Fruit fly (Drosophila melanogaster) whole organism, embryonic: ENCODE measurements around the gene mio.

ENCODE experiments used
- B-H1 ChIP-seq: fragments of 200-800 bp; sonication (Bioruptor generic); IDR thresholded peaks from 3 replicates; pipeline ENCODE4 v1.3.6; 2022; ENCODE audit warnings: missing biosample characterization, missing genetic modification characterization
- CG10565 ChIP-seq: fragments of 200-800 bp; sonication (Bioruptor generic); optimal IDR thresholded peaks from 3 replicates; lab custom pipeline; 2016; ENCODE audit warnings: missing biosample characterization, mild to moderate bottlenecking, missing genetic modification characterization
- CG13894 ChIP-seq: fragments of 200-800 bp; sonication (Bioruptor generic); optimal IDR thresholded peaks from 3 replicates; lab custom pipeline; 2018; ENCODE audit warnings: missing biosample characterization, mild to moderate bottlenecking, missing genetic modification characterization, moderate library complexity
- CG1647 ChIP-seq: fragments of 200-800 bp; sonication (Bioruptor generic); optimal IDR thresholded peaks from 3 replicates; lab custom pipeline; 2016; ENCODE audit warnings: missing biosample characterization, missing genetic modification characterization
- CG16815 ChIP-seq: fragments of 200-800 bp; sonication (Bioruptor generic); optimal IDR thresholded peaks from 3 replicates; lab custom pipeline; 2017; ENCODE audit warnings: missing biosample characterization, mild to moderate bottlenecking, missing genetic modification characterization
- CG17186 ChIP-seq: fragments of 200-800 bp; sonication (Bioruptor generic); optimal IDR thresholded peaks from 3 replicates; lab custom pipeline; 2017; ENCODE audit warnings: missing biosample characterization, missing genetic modification reagents, missing genetic modification characterization
- CG2199 ChIP-seq: fragments of 200-800 bp; sonication (Bioruptor generic); IDR thresholded peaks from 3 replicates; pipeline ENCODE4 v1.3.6; 2022; ENCODE audit warnings: missing biosample characterization, missing genetic modification characterization
- CG2202 ChIP-seq: fragments of 200-800 bp; sonication (Bioruptor generic); optimal IDR thresholded peaks from 2 replicates; lab custom pipeline; 2018; ENCODE audit warnings: missing biosample characterization, mild to moderate bottlenecking, missing genetic modification characterization
- CG2678 ChIP-seq: fragments of 200-800 bp; sonication (Bioruptor generic); optimal IDR thresholded peaks from 3 replicates; lab custom pipeline; 2019; ENCODE audit warnings: missing biosample characterization, mild to moderate bottlenecking, missing genetic modification characterization, moderate library complexity
- CG6254 ChIP-seq: fragments of 200-800 bp; sonication (Bioruptor generic); optimal IDR thresholded peaks from 3 replicates; lab custom pipeline; 2017; ENCODE audit warnings: mild to moderate bottlenecking, missing biosample characterization, missing genetic modification reagents, missing genetic modification characterization
- CG9932 ChIP-seq: fragments of 200-800 bp; sonication (Bioruptor generic); IDR thresholded peaks from 2 replicates; pipeline ENCODE4 v1.3.6; 2022; ENCODE audit warnings: missing biosample characterization, missing genetic modification characterization
- Chrac-16 ChIP-seq: fragments of 200-800 bp; sonication (Bioruptor generic); optimal IDR thresholded peaks from 3 replicates; lab custom pipeline; 2016; ENCODE audit warnings: missing biosample characterization, missing genetic modification characterization
- CrebB ChIP-seq: fragments of 200-800 bp; sonication (Bioruptor generic); optimal IDR thresholded peaks from 3 replicates; lab custom pipeline; 2018; ENCODE audit warnings: missing biosample characterization, mild to moderate bottlenecking, missing genetic modification characterization
- Lhr ChIP-seq: fragments of 200-800 bp; sonication (Bioruptor generic); optimal IDR thresholded peaks from 3 replicates; lab custom pipeline; 2017; ENCODE audit warnings: mild to moderate bottlenecking, missing biosample characterization, missing genetic modification reagents, missing genetic modification characterization
- MBD-R2 ChIP-seq: fragments of 200-800 bp; sonication (Bioruptor generic); IDR thresholded peaks from 2 replicates; pipeline ENCODE4 v1.3.6; 2022; ENCODE audit warnings: missing biosample characterization, missing genetic modification characterization
- Med ChIP-seq: fragments of 200-800 bp; sonication (Bioruptor generic); peaks from one replicate; lab custom pipeline; 2016; ENCODE audit warnings: missing biosample characterization, missing genetic modification characterization, mild to moderate bottlenecking, inconsistent platforms, moderate library complexity
- Nf-YC ChIP-seq: fragments of 200-800 bp; optimal IDR thresholded peaks from 3 replicates; lab custom pipeline; 2019; ENCODE audit warnings: missing biosample characterization, mild to moderate bottlenecking, missing genetic modification characterization, moderate library complexity
- PHDP ChIP-seq: fragments of 200-800 bp; sonication (Bioruptor generic); optimal IDR thresholded peaks from 3 replicates; lab custom pipeline; 2018; ENCODE audit warnings: missing biosample characterization, mild to moderate bottlenecking, missing genetic modification characterization, moderate library complexity
- Pdp1 ChIP-seq, 2 experiments: fragments of 200-800 bp; sonication (Bioruptor generic); optimal IDR thresholded peaks; 3 replicates each; lab custom pipeline; 2016; ENCODE audit warnings: missing biosample characterization in 2 of 2, missing genetic modification characterization in 2 of 2, mild to moderate bottlenecking in 1 of 2, moderate library complexity in 1 of 2
- Side ChIP-seq: fragments of 200-800 bp; sonication (Bioruptor generic); optimal IDR thresholded peaks from 2 replicates; lab custom pipeline; 2016; ENCODE audit warnings: missing biosample characterization, missing genetic modification characterization
- ab ChIP-seq: fragments of 200-800 bp; sonication (Bioruptor generic); optimal IDR thresholded peaks from 2 replicates; lab custom pipeline; 2016; ENCODE audit warnings: missing biosample characterization, missing genetic modification characterization
- bsh ChIP-seq, 2 experiments: fragments of 200-800 bp; sonication (Bioruptor generic); optimal IDR thresholded peaks; 2 replicates each; lab custom pipeline; 2017 to 2018; ENCODE audit warnings: mild to moderate bottlenecking in 2 of 2, missing biosample characterization in 2 of 2, missing genetic modification characterization in 2 of 2, moderate library complexity in 1 of 2
- cato ChIP-seq: fragments of 200-800 bp; sonication (Bioruptor generic); optimal IDR thresholded peaks from 2 replicates; lab custom pipeline; 2016; ENCODE audit warnings: missing biosample characterization, missing genetic modification characterization, borderline replicate concordance
- corto ChIP-seq: fragments of 200-800 bp; sonication (Bioruptor generic); optimal IDR thresholded peaks from 2 replicates; lab custom pipeline; 2016; ENCODE audit warnings: missing biosample characterization, mild to moderate bottlenecking, missing genetic modification characterization, moderate library complexity
- croc ChIP-seq: fragments of 200-800 bp; sonication (Bioruptor generic); conservative IDR thresholded peaks from 3 replicates; pipeline ENCODE4 v1.3.6; 2022; ENCODE audit warnings: missing biosample characterization, missing genetic modification characterization
- da ChIP-seq: fragments of 200-800 bp; sonication (Bioruptor generic); optimal IDR thresholded peaks from 2 replicates; lab custom pipeline; 2016; ENCODE audit warnings: missing biosample characterization, missing genetic modification characterization
- dimm ChIP-seq: fragments of 200-800 bp; sonication (Bioruptor generic); IDR thresholded peaks from 2 replicates; pipeline ENCODE4 v1.3.6; 2022; ENCODE audit warnings: missing biosample characterization, missing genetic modification characterization
- fu2 ChIP-seq: fragments of 200-800 bp; sonication (Bioruptor generic); optimal IDR thresholded peaks from 2 replicates; lab custom pipeline; 2016; ENCODE audit warnings: missing biosample characterization, missing genetic modification characterization
- gce ChIP-seq: fragments of 200-800 bp; sonication (Bioruptor generic); IDR thresholded peaks from 3 replicates; pipeline ENCODE4 v1.3.6; 2022; ENCODE audit warnings: missing biosample characterization, missing genetic modification characterization
- hbn ChIP-seq: fragments of 200-800 bp; sonication (Bioruptor generic); IDR thresholded peaks from 2 replicates; pipeline ENCODE4 v1.3.6; 2022; ENCODE audit warnings: missing biosample characterization, missing genetic modification characterization; ENCODE audit not compliant: partially characterized antibody
- jumu ChIP-seq: fragments of 200-800 bp; sonication (Bioruptor generic); optimal IDR thresholded peaks from 3 replicates; lab custom pipeline; 2016; ENCODE audit warnings: missing biosample characterization, missing genetic modification characterization
- klu ChIP-seq: fragments of 200-800 bp; sonication (Bioruptor generic); IDR thresholded peaks from 2 replicates; pipeline ENCODE4 v1.3.6; 2022; ENCODE audit warnings: missing biosample characterization, missing genetic modification characterization
- lilli ChIP-seq: fragments of 200-800 bp; sonication (Bioruptor generic); optimal IDR thresholded peaks from 3 replicates; lab custom pipeline; 2016; ENCODE audit warnings: missing biosample characterization, missing genetic modification characterization
- lola ChIP-seq, 3 experiments: fragments of >200 bp in 2 of 3; fragments of 200-800 bp in 1 of 3; sonication (Bioruptor generic) in 1 of 3; optimal IDR thresholded peaks; 2 replicates each; lab custom pipeline; 2017 to 2019; ENCODE audit warnings: missing biosample characterization in 3 of 3, missing genetic modification characterization in 3 of 3, mild to moderate bottlenecking in 1 of 3, moderate library complexity in 1 of 3
- nerfin-1 ChIP-seq: fragments of 200-800 bp; sonication (Bioruptor generic); optimal IDR thresholded peaks from 3 replicates; lab custom pipeline; 2019; ENCODE audit warnings: missing biosample characterization, mild to moderate bottlenecking, missing genetic modification characterization, moderate library complexity
- nom ChIP-seq: fragments of 200-800 bp; sonication (Bioruptor generic); optimal IDR thresholded peaks from 2 replicates; lab custom pipeline; 2017; ENCODE audit warnings: missing biosample characterization, missing genetic modification characterization, mild to moderate bottlenecking, moderate library complexity, missing genetic modification reagents
- psq ChIP-seq: fragments of 200-800 bp; sonication (Bioruptor generic); optimal IDR thresholded peaks from 2 replicates; lab custom pipeline; 2017; ENCODE audit warnings: missing biosample characterization, missing genetic modification characterization
- sens ChIP-seq: fragments of 200-800 bp; sonication (Bioruptor generic); peaks from one replicate; lab custom pipeline; 2016; ENCODE audit warnings: missing biosample characterization, missing genetic modification characterization
- sens-2 ChIP-seq: fragments of 200-800 bp; sonication (Bioruptor generic); IDR thresholded peaks from 2 replicates; pipeline ENCODE4 v1.3.6; 2022; ENCODE audit warnings: missing biosample characterization, missing genetic modification characterization
- slbo ChIP-seq: fragments of 200-800 bp; sonication (Bioruptor generic); IDR thresholded peaks from 2 replicates; pipeline ENCODE4 v1.3.6; 2022; ENCODE audit warnings: missing biosample characterization, missing genetic modification characterization
- sqz ChIP-seq: fragments of 200-800 bp; sonication (Bioruptor generic); optimal IDR thresholded peaks from 3 replicates; lab custom pipeline; 2018; ENCODE audit warnings: missing biosample characterization, mild to moderate bottlenecking, missing genetic modification characterization
- sr ChIP-seq: fragments of 200-800 bp; sonication (Bioruptor generic); IDR thresholded peaks from 3 replicates; pipeline ENCODE4 v1.3.6; 2022; ENCODE audit warnings: missing biosample characterization, missing genetic modification characterization
- tin ChIP-seq: fragments of 200-800 bp; sonication (Bioruptor generic); optimal IDR thresholded peaks from 3 replicates; lab custom pipeline; 2016; ENCODE audit warnings: missing biosample characterization, missing genetic modification characterization
- yki ChIP-seq: fragments of >200 bp; optimal IDR thresholded peaks from 3 replicates; lab custom pipeline; 2018
- zen ChIP-seq: fragments of 200-800 bp; sonication (Bioruptor generic); optimal IDR thresholded peaks from 3 replicates; lab custom pipeline; 2018; ENCODE audit warnings: missing biosample characterization, mild to moderate bottlenecking, missing genetic modification characterization, moderate library complexity

Gene mio

DNA sequence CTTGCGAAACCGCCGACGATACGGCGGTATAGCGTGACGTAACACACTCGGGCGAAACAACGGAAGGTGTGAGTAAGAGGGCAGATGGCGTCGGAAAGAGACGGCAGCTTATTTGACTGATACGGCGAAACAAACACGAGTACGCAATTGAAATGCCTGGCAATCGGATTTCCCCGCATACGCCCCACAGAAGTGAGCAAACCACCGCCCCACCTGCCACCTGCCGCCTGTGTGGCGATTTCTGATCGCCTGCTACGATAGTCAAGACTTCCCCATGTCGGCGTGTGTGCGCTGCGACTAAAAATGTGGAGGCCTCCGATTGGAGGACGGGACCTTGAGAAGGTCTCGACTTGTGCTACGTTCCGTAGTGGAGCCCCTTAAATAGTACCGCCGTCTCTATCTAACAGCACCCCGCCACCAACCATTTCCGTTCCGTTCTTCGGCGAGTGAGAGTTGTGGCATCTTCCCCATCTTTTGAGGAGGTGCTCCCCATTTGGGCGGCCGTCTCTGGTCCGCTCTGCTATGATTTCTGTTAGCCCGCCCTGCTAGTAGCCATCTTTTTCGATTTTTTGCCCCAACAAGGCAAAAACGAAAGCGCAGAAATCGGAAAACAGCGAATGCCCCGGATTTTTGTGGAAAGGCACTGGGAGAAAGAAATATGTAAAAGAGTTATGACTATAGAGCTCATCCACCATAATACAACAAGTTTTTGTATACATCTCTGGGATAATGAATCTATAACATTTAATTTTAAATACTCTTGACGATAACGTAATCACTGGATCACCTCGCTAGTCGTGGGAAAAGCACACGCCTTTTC, 18.3 kb upstream of the mio start (continued):
- peak; percentile 87 for TF ChIP-seq lilli (GFP tag; lab: Kevin White, UChicago)
- TF ChIP-seq hbn (GFP tag; lab: Robert Waterston, UW), result no peak
- peak; percentile 70 for TF ChIP-seq cato (GFP tag; lab: Kevin White, UChicago)
- TF ChIP-seq klu (GFP tag; lab: Robert Waterston, UW), result no peak
- peak in 1 of 3 experiments; percentile 83 for TF ChIP-seq lola (GFP tag; optimal IDR thresholded peaks at IDR 0.05; lab: Kevin White, UChicago)
- TF ChIP-seq fu2 (GFP tag; lab: Kevin White, UChicago), result peak; percentile 70
- peak; percentile 66 for TF ChIP-seq psq
- peak; percentile 84 for TF ChIP-seq CG2202 (tag; lab: Kevin White, UChicago)
- no peak for TF ChIP-seq CG9932 (GFP tag; lab: Robert Waterston, UW)
- peak; percentile 85 for TF ChIP-seq croc (GFP tag; lab: Robert Waterston, UW)
- TF ChIP-seq CrebB (tag; lab: Kevin White, UChicago), result peak; percentile 78
- peak; percentile 90 for TF ChIP-seq PHDP (tag; lab: Kevin White, UChicago)
- TF ChIP-seq Side (GFP tag; lab: Kevin White, UChicago), result peak; percentile 90
- TF ChIP-seq dimm (GFP tag; lab: Robert Waterston, UW), result no peak

- no peak for TF ChIP-seq CG2678 (tag; lab: Kevin White, UChicago)
- TF ChIP-seq sr (GFP tag; lab: Robert Waterston, UW), result no peak
- TF ChIP-seq CG2202 (tag; lab: Kevin White, UChicago), result no peak
- TF ChIP-seq MBD-R2 (GFP tag; lab: Robert Waterston, UW), result no peak
- TF ChIP-seq Chrac-16 (GFP tag; lab: Kevin White, UChicago), result no peak
- TF ChIP-seq CG1647, result no peak
- no peak for TF ChIP-seq sens (GFP tag; lab: Kevin White, UChicago)
- TF ChIP-seq nom, result peak; percentile 42
- no peak for TF ChIP-seq sens-2 (GFP tag; lab: Robert Waterston, UW)
- no peak for TF ChIP-seq CG16815
- TF ChIP-seq gce (GFP tag; lab: Robert Waterston, UW), result no peak
- TF ChIP-seq CG2199 (GFP tag; lab: Robert Waterston, UW), result no peak
- TF ChIP-seq jumu (GFP tag; lab: Kevin White, UChicago), result no peak
- TF ChIP-seq corto, result peak; percentile 69
- no peak for TF ChIP-seq B-H1
- TF ChIP-seq CG10565 (GFP tag; lab: Kevin White, UChicago), result no peak
- no peak for TF ChIP-seq slbo (GFP tag; lab: Robert Waterston, UW)
- TF ChIP-seq, all 482 proteins: peak for 2
These were observed 17.7 kb upstream of the mio start for dm6 chr2L:2199433-2199796.

- peak; percentile 78 for TF ChIP-seq sqz
- TF ChIP-seq zen (tag; lab: Kevin White, UChicago), result no peak
- no peak for TF ChIP-seq da (GFP tag; lab: Kevin White, UChicago)
- peak; percentile 4 for TF ChIP-seq nerfin-1 (tag; lab: Kevin White, UChicago)
- TF ChIP-seq tin (GFP tag; lab: Kevin White, UChicago), result no peak
- peak; percentile 40 for TF ChIP-seq ab
- TF ChIP-seq CG17186, result no peak
- peak; percentile 50 for TF ChIP-seq yki (lab: Kevin White, UChicago)
- TF ChIP-seq Med (GFP tag; lab: Kevin White, UChicago), result peak; percentile 58
- TF ChIP-seq CG13894 (tag; lab: Kevin White, UChicago), result peak; percentile 82
- TF ChIP-seq Lhr (GFP tag; lab: Kevin White, UChicago), result peak; percentile 41
- peak; percentile 14 for TF ChIP-seq psq
- TF ChIP-seq CG6254 (GFP tag; lab: Kevin White, UChicago), result peak; percentile 4
- TF ChIP-seq bsh (GFP tag; optimal IDR thresholded peaks at IDR 0.05; lab: Kevin White, UChicago), result peak in 1 of 2 experiments; percentile 7
- TF ChIP-seq Pdp1 (GFP tag; optimal IDR thresholded peaks at IDR 0.05; lab: Kevin White, UChicago), result peak in 1 of 2 experiments; percentile 100
- TF ChIP-seq Nf-YC, result peak; percentile 64
These were observed 16.7 kb upstream of the mio start for dm6 chr2L:2200136-2201036.
